Worm (Caenorhabditis elegans) whole organism, L4 larva: Measurements from ENCODE around the gene pals-26.

ENCODE experiments used
- F37D6.2 ChIP-seq: sonication (generic microtip); optimal IDR thresholded peaks from 2 replicates; lab custom pipeline; 2016; ENCODE audit warnings: mild to moderate bottlenecking, missing genetic modification characterization, missing compliant biosample characterization
- F44E2.7 ChIP-seq: fragments of 200-800 bp; sonication (Bioruptor generic); IDR thresholded peaks from 2 replicates; pipeline ENCODE4 v2.1.2; 2022; ENCODE audit warnings: missing genetic modification characterization, missing compliant biosample characterization
- Y48G9A.11 ChIP-seq: fragments of 200-800 bp; sonication (Bioruptor generic); IDR thresholded peaks from 2 replicates; pipeline ENCODE4 v1.3.6; 2022; ENCODE audit warnings: missing genetic modification reagents, missing genetic modification characterization, missing compliant biosample characterization
- arid-1 ChIP-seq: fragments of 200-800 bp; sonication (Bioruptor generic); conservative IDR thresholded peaks from 2 replicates; pipeline ENCODE4 v1.3.6; 2022; ENCODE audit warnings: missing genetic modification reagents, missing genetic modification characterization, missing compliant biosample characterization
- attf-4 ChIP-seq: sonication (generic microtip); optimal IDR thresholded peaks from 3 replicates; lab custom pipeline; 2017; ENCODE audit warnings: missing biosample characterization, missing genetic modification characterization
- ceh-82 ChIP-seq: sonication (generic microtip); optimal IDR thresholded peaks from 2 replicates; lab custom pipeline; 2017; ENCODE audit warnings: missing biosample characterization, missing genetic modification characterization
- ces-1 ChIP-seq: fragments of 150-350 bp; sonication (generic microtip); optimal IDR thresholded peaks from 4 replicates; lab custom pipeline; 2014; ENCODE audit warnings: missing biosample characterization, missing genetic modification reagents, missing genetic modification characterization
- ctbp-1 ChIP-seq: fragments of 200-800 bp; sonication (Bioruptor generic); IDR thresholded peaks from 2 replicates; pipeline ENCODE4 v1.3.6; 2022; ENCODE audit warnings: missing genetic modification reagents, missing genetic modification characterization, missing compliant biosample characterization
- dmd-6 ChIP-seq: fragments of 200-800 bp; sonication (Bioruptor generic); IDR thresholded peaks from 2 replicates; pipeline ENCODE4 v1.3.6; 2022; ENCODE audit warnings: missing genetic modification reagents, missing genetic modification characterization, missing compliant biosample characterization
- dmd-8 ChIP-seq: fragments of 200-800 bp; sonication (Bioruptor generic); IDR thresholded peaks from 2 replicates; pipeline ENCODE4 v1.3.6; 2022; ENCODE audit warnings: missing genetic modification characterization, missing compliant biosample characterization
- dmd-9 ChIP-seq: fragments of 200-800 bp; sonication (Bioruptor generic); IDR thresholded peaks from 2 replicates; pipeline ENCODE4 v1.3.6; 2022; ENCODE audit warnings: missing genetic modification reagents, missing genetic modification characterization, missing compliant biosample characterization
- duxl-1 ChIP-seq: sonication (generic microtip); optimal IDR thresholded peaks from 2 replicates; lab custom pipeline; 2016; ENCODE audit warnings: mild to moderate bottlenecking, missing genetic modification characterization, moderate library complexity, missing compliant biosample characterization; ENCODE audit not compliant: poor library complexity
- dve-1 ChIP-seq: sonication (generic microtip); optimal IDR thresholded peaks from 2 replicates; lab custom pipeline; 2017; ENCODE audit warnings: antibody characterized with exemption, mild to moderate bottlenecking, missing genetic modification characterization, missing compliant biosample characterization; ENCODE audit not compliant: insufficient read depth
- egl-43 ChIP-seq: fragments of 200-800 bp; sonication (Bioruptor generic); IDR thresholded peaks from 2 replicates; pipeline ENCODE4 v1.3.6; 2022; ENCODE audit warnings: missing genetic modification reagents, missing genetic modification characterization, missing compliant biosample characterization
- gei-8 ChIP-seq: fragments of 200-800 bp; sonication (Bioruptor generic); optimal IDR thresholded peaks from 2 replicates; lab custom pipeline; 2018; ENCODE audit warnings: mild to moderate bottlenecking, missing genetic modification characterization, missing compliant biosample characterization
- hlh-30 ChIP-seq: sonication (generic microtip); optimal IDR thresholded peaks from 2 replicates; lab custom pipeline; 2017; ENCODE audit warnings: antibody characterized with exemption, mild to moderate bottlenecking, missing genetic modification characterization, missing compliant biosample characterization; ENCODE audit not compliant: insufficient read depth
- hmg-1.1 ChIP-seq: fragments of 200-800 bp; sonication (Bioruptor generic); IDR thresholded peaks from 2 replicates; pipeline ENCODE4 v1.3.6; 2022; ENCODE audit warnings: missing genetic modification reagents, missing genetic modification characterization, missing compliant biosample characterization
- lim-7 ChIP-seq: fragments of 200-800 bp; sonication (Bioruptor generic); IDR thresholded peaks from 2 replicates; pipeline ENCODE4 v1.3.6; 2022; ENCODE audit warnings: missing genetic modification characterization, missing compliant biosample characterization
- lin-1 ChIP-seq: fragments of 200-800 bp; sonication (Bioruptor generic); IDR thresholded peaks from 2 replicates; pipeline ENCODE4 v1.3.6; 2022; ENCODE audit warnings: missing genetic modification reagents, missing genetic modification characterization, missing compliant biosample characterization
- lin-29 ChIP-seq: fragments of 200-800 bp; sonication (Bioruptor generic); IDR thresholded peaks from 2 replicates; pipeline ENCODE4 v1.3.6; 2022; ENCODE audit warnings: missing genetic modification reagents, missing genetic modification characterization, missing compliant biosample characterization
- lin-38 ChIP-seq: fragments of 200-800 bp; sonication (Bioruptor generic); IDR thresholded peaks from 2 replicates; pipeline ENCODE4 v1.3.6; 2022; ENCODE audit warnings: missing genetic modification reagents, missing genetic modification characterization, missing compliant biosample characterization
- lsy-2 ChIP-seq, 2 experiments: fragments of 150-350 bp in 1 of 2; sonication (generic microtip) in 1 of 2; optimal IDR thresholded peaks; 2 replicates each; lab custom pipeline; 2014 to 2017; ENCODE audit warnings: missing biosample characterization in 2 of 2, missing genetic modification characterization in 2 of 2
- madf-5 ChIP-seq, 2 experiments: fragments of 200-800 bp; sonication (Bioruptor generic); IDR thresholded peaks; 2 replicates each; pipeline ENCODE4 v1.3.6; 2022; ENCODE audit warnings: missing compliant biosample characterization in 2 of 2, missing genetic modification characterization in 2 of 2
- madf-9 ChIP-seq: fragments of 200-800 bp; sonication (Bioruptor generic); conservative IDR thresholded peaks from 2 replicates; pipeline ENCODE4 v1.3.6; 2022; ENCODE audit warnings: missing genetic modification reagents, missing genetic modification characterization, missing compliant biosample characterization
- mdl-1 ChIP-seq, 2 experiments: fragments of 150-350 bp in 1 of 2; sonication (generic microtip) in 1 of 2; optimal IDR thresholded peaks; 2 replicates each; lab custom pipeline; 2014 to 2017; ENCODE audit warnings: missing biosample characterization in 2 of 2, missing genetic modification characterization in 2 of 2
- mes-2 ChIP-seq: sonication (generic microtip); optimal IDR thresholded peaks from 2 replicates; lab custom pipeline; 2016; ENCODE audit warnings: missing genotype, mild to moderate bottlenecking, missing genetic modification characterization, missing compliant biosample characterization; ENCODE audit not compliant: poor library complexity, severe bottlenecking
- nhr-111 ChIP-seq: fragments of 200-800 bp; sonication (Bioruptor generic); optimal IDR thresholded peaks from 2 replicates; lab custom pipeline; 2018; ENCODE audit warnings: mild to moderate bottlenecking, missing genetic modification characterization, missing compliant biosample characterization
- nhr-28 ChIP-seq: fragments of 150-350 bp; optimal IDR thresholded peaks from 2 replicates; lab custom pipeline; 2014; ENCODE audit warnings: missing biosample characterization, missing genetic modification characterization
- rbr-2 ChIP-seq: sonication (generic microtip); optimal IDR thresholded peaks from 2 replicates; lab custom pipeline; 2016; ENCODE audit warnings: missing genotype, missing genetic modification characterization, missing compliant biosample characterization
- sdz-12 ChIP-seq: fragments of 200-800 bp; sonication (Bioruptor generic); optimal IDR thresholded peaks from 2 replicates; lab custom pipeline; 2018; ENCODE audit warnings: mild to moderate bottlenecking, missing genetic modification characterization, missing compliant biosample characterization
- skn-1 ChIP-seq: fragments of 150-350 bp; optimal IDR thresholded peaks from 2 replicates; lab custom pipeline; 2014; ENCODE audit warnings: missing biosample characterization, missing genetic modification characterization
- snpc-1.2 ChIP-seq: fragments of 200-800 bp; sonication (Bioruptor generic); IDR thresholded peaks from 2 replicates; pipeline ENCODE4 v1.3.6; 2022; ENCODE audit warnings: missing genetic modification reagents, missing genetic modification characterization, missing compliant biosample characterization
- snpc-4 ChIP-seq: fragments of 150-350 bp; optimal IDR thresholded peaks from 2 replicates; lab custom pipeline; 2014; ENCODE audit warnings: missing biosample characterization, missing genetic modification characterization
- tra-1 ChIP-seq: fragments of 200-800 bp; sonication (Bioruptor generic); IDR thresholded peaks from 2 replicates; pipeline ENCODE4 v1.3.6; 2022; ENCODE audit warnings: missing genetic modification reagents, missing genetic modification characterization, missing compliant biosample characterization
- unc-39 ChIP-seq: sonication (generic microtip); optimal IDR thresholded peaks from 2 replicates; lab custom pipeline; 2017; ENCODE audit warnings: missing biosample characterization, missing genetic modification characterization
- unc-62 ChIP-seq, 3 experiments: fragments of 150-350 bp in 1 of 3; sonication (generic microtip); optimal IDR thresholded peaks in 2 of 3; peaks in 1 of 3; 1 replicate in 1 of 3; 2 replicates in 2 of 3; lab custom pipeline; 2014 to 2017; ENCODE audit warnings: missing biosample characterization in 3 of 3, missing genetic modification characterization in 3 of 3, missing genetic modification reagents in 3 of 3, missing genotype in 1 of 3
- zfp-3 ChIP-seq: fragments of 200-800 bp; sonication (Bioruptor generic); conservative IDR thresholded peaks from 2 replicates; pipeline ENCODE4 v1.3.6; 2022; ENCODE audit warnings: missing genetic modification reagents, missing genetic modification characterization, missing compliant biosample characterization
- zip-2 ChIP-seq: fragments of 150-350 bp; optimal IDR thresholded peaks from 2 replicates; lab custom pipeline; 2014; ENCODE audit warnings: missing biosample characterization, missing genetic modification characterization

pals-26 gene

DNA sequence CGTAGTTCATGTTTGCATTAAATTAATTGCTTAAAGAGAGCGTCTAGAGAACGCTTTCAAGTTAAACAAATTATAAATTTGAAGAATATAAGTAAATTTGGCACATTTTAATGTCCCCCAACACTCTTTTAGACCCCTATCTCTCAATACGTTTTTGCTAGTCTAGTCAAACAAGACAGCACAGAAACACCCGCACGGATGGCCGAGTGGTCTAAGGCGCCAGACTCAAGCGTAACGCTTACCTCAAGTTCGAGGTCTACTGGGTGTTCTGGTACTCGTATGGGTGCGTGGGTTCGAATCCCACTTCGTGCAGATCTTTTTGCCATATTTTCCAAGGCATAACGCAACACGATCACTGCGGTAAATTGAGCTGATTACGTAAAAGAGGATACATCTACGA, 12.6 kb upstream of the pals-26 start (continued):
- TF ChIP-seq ctbp-1 (0 out of 2 replicates have a peak, but pooled peaks have one; percentile 30), snpc-4 (tag; lab: Kevin White, UChicago) (no peak), mdl-1 (tag; optimal IDR thresholded peaks at IDR 0.05; lab: Kevin White, UChicago) (no peak), madf-9 (GFP tag; lab: Robert Waterston, UW) (peak; percentile 64; the same call in 1 of the 2 replicates), duxl-1 (tag; lab: Kevin White, UChicago) (peak; percentile 35), dve-1 (tag; lab: Kevin White, UChicago) (peak; percentile 41), dmd-9 (GFP tag; lab: Robert Waterston, UW) (0 out of 2 replicates have a peak, but pooled peaks have one; percentile 43), F37D6.2 (no peak), hlh-30 (tag; lab: Kevin White, UChicago) (peak; percentile 19), ces-1 (no peak), unc-62 (GFP tag; optimal IDR thresholded peaks at IDR 0.05 in 1 of 2; lab: Kevin White, UChicago) (peak in 1 of 2 experiments; percentile 52), unc-62 (tag; optimal IDR thresholded peaks at IDR 0.05; lab: Kevin White, UChicago) (no peak), madf-5 (GFP tag; IDR thresholded peaks at IDR 0.05; lab: Robert Waterston, UW) (0 out of 4 replicates have a peak, but pooled peaks of 1 of the 2 experiments have one; percentile 18), Y48G9A.11 (GFP tag; lab: Robert Waterston, UW) (peak; percentile 63; the same call in 1 of the 2 replicates), ceh-82 (no peak), lim-7 (GFP tag; lab: Robert Waterston, UW) (peak; percentile 73; the same call in 1 of the 2 replicates), rbr-2 (tag; lab: Kevin White, UChicago) (peak; percentile 12), dmd-6 (GFP tag; lab: Robert Waterston, UW) (peak; percentile 43; the same call in 1 of the 2 replicates), hmg-1.1 (GFP tag; lab: Robert Waterston, UW) (0 out of 2 replicates have a peak, but pooled peaks have one; percentile 36), dmd-8 (peak; percentile 69; the same call in 1 of the 2 replicates), arid-1 (GFP tag; lab: Robert Waterston, UW) (peak; percentile 63; the same call in 1 of the 2 replicates), lin-29 (GFP tag; lab: Robert Waterston, UW) (0 out of 2 replicates have a peak, but pooled peaks have one; percentile 16), egl-43 (GFP tag; lab: Robert Waterston, UW) (peak; percentile 69), lin-1 (GFP tag; lab: Robert Waterston, UW) (0 out of 2 replicates have a peak, but pooled peaks have one; percentile 20)

DNA sequence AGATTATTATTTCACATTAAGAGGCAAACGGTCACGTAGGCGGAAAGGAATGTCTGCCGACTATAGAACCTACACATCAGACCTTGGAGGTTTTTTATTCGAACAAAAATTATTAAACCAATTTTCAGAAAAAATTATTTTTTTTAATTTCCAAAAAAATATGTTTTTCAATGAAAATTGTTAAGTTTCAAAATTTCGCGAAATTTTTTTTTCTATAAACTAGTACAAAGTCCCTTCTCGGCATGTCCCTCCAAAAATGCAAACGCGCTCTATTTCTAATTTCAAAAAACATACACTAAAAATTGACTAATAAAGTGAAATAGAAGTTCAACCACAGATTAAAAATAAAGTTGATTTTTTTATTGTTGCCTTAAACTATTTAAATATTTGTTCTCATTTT, 10.0 kb upstream of the pals-26 start, which contains the start of gene ckb-1:
TSS of gene ckb-1 (plus strand) at position 301 of the 400 bp plus-strand sequence.
- peak; percentile 15 for TF ChIP-seq dve-1 (tag; lab: Kevin White, UChicago)
- no peak for TF ChIP-seq nhr-111 (GFP tag; lab: Kevin White, UChicago)
- peak; percentile 39; the same call in 1 of the 2 replicates for TF ChIP-seq lin-38 (GFP tag; lab: Robert Waterston, UW)
- no peak for TF ChIP-seq zip-2 (tag; lab: Kevin White, UChicago)
- peak; percentile 8 for TF ChIP-seq mes-2
- peak in 1 of 2 experiments; percentile 7 for TF ChIP-seq lsy-2 (tag; optimal IDR thresholded peaks at IDR 0.05; lab: Kevin White, UChicago)
- no peak for TF ChIP-seq sdz-12
- TF ChIP-seq nhr-28 (tag; lab: Kevin White, UChicago): no peak
- TF ChIP-seq tra-1 (GFP tag; lab: Robert Waterston, UW): no peak

ce11 chrIII:4367649-4368048, 7.3 kb upstream of the pals-26 start, which contains the start of gene ckb-2:
Gene ckb-2 (plus strand): TSS chrIII:4367949.
- TF ChIP-seq mes-2 (no peak), snpc-1.2 (GFP tag; lab: Robert Waterston, UW) (no peak), unc-39 (tag; lab: Kevin White, UChicago) (no peak), lin-29 (GFP tag; lab: Robert Waterston, UW) (no peak), ces-1 (no peak), madf-9 (GFP tag; lab: Robert Waterston, UW) (no peak), attf-4 (tag; lab: Kevin White, UChicago) (no peak), zfp-3 (no peak), skn-1 (tag; lab: Kevin White, UChicago) (no peak), gei-8 (GFP tag; lab: Kevin White, UChicago) (no peak), F44E2.7 (no peak), ctbp-1 (no peak)
- TF ChIP-seq, all 104 proteins: peak for 0
